Worm (Caenorhabditis elegans): ENCODE data around the gene D1025.10.
A peak's percentile ranks its signal among the peaks of the same experiment; 100 is the strongest.

Gene D1025.10

ce11 chrX:14557352-14557935 lies 40.8 kb downstream of the D1025.10 start (continued):
- no peak for TF ChIP-seq C38D4.7 (GFP tag; optimal IDR thresholded peaks at IDR 0.05)
- no peak for TF ChIP-seq tbx-7 (tag; optimal IDR thresholded peaks at IDR 0.05)
- no peak for TF ChIP-seq hlh-13 (GFP tag; optimal IDR thresholded peaks at IDR 0.05)
- TF ChIP-seq nhr-232 (tag; optimal IDR thresholded peaks at IDR 0.05): no peak
- no peak for TF ChIP-seq lin-11 (tag; optimal IDR thresholded peaks at IDR 0.05)
- peak; percentile 45 for TF ChIP-seq ceh-31 (tag; optimal IDR thresholded peaks at IDR 0.05)
- no peak for TF ChIP-seq ceh-6 (GFP tag; optimal IDR thresholded peaks at IDR 0.05)
- TF ChIP-seq K02D7.2 (tag; optimal IDR thresholded peaks at IDR 0.05): no peak
- no peak for TF ChIP-seq ama-1 (optimal IDR thresholded peaks at IDR 0.05)
- TF ChIP-seq pqm-1 (tag; optimal IDR thresholded peaks at IDR 0.05): no peak
- TF ChIP-seq ztf-16 (tag; optimal IDR thresholded peaks at IDR 0.05): no peak
- TF ChIP-seq hlh-6 (tag; optimal IDR thresholded peaks at IDR 0.05): peak; percentile 52
- TF ChIP-seq ceh-14 (tag; optimal IDR thresholded peaks at IDR 0.05): peak; percentile 4
- no peak for TF ChIP-seq che-1 (tag; optimal IDR thresholded peaks at IDR 0.05)
- TF ChIP-seq pag-3 (tag; optimal IDR thresholded peaks at IDR 0.05; ENCODE audit: borderline replicate concordance): no peak
- no peak for TF ChIP-seq ceh-9 (tag; optimal IDR thresholded peaks at IDR 0.05)
- TF ChIP-seq ceh-19 (GFP tag; optimal IDR thresholded peaks at IDR 0.05): no peak
- no peak for TF ChIP-seq sdc-2 (tag; optimal IDR thresholded peaks at IDR 0.05)
- no peak for TF ChIP-seq hlh-15 (tag; optimal IDR thresholded peaks at IDR 0.05)
- TF ChIP-seq elt-2 (tag; optimal IDR thresholded peaks at IDR 0.05): no peak
- TF ChIP-seq hlh-8 (tag; optimal IDR thresholded peaks at IDR 0.05): no peak
- TF ChIP-seq ets-4 (tag; optimal IDR thresholded peaks at IDR 0.05): no peak
- no peak for TF ChIP-seq hlh-30 (tag; optimal IDR thresholded peaks at IDR 0.05; ENCODE audit: insufficient read depth)
- TF ChIP-seq tbx-2 (tag; optimal IDR thresholded peaks at IDR 0.05): peak; percentile 53
- TF ChIP-seq odd-2 (tag; optimal IDR thresholded peaks at IDR 0.05): no peak
- TF ChIP-seq ceh-18 (tag; optimal IDR thresholded peaks at IDR 0.05): peak; percentile 82
- TF ChIP-seq dmd-4 (tag; optimal IDR thresholded peaks at IDR 0.05; ENCODE audit: borderline replicate concordance): no peak

- TF ChIP-seq ceh-14 (tag; optimal IDR thresholded peaks at IDR 0.05) (no peak), hlh-6 (tag; optimal IDR thresholded peaks at IDR 0.05) (no peak), ceh-45 (GFP tag; IDR thresholded peaks at IDR 0.05) (no peak)
These were observed 41.4 kb downstream of the D1025.10 start, which contains the start of gene nhr-3 for ce11 chrX:14557936-14558554. nhr-3 (plus strand) TSS chrX:14558504.

ce11 chrX:14559084-14559483 lies 42.4 kb downstream of the D1025.10 start:
- TF ChIP-seq T23F11.4 (GFP tag; optimal IDR thresholded peaks at IDR 0.05) (no peak), hlh-8 (tag; optimal IDR thresholded peaks at IDR 0.05) (no peak), unc-55 (GFP tag; optimal IDR thresholded peaks at IDR 0.05) (no peak), ref-2 (tag; optimal IDR thresholded peaks at IDR 0.05) (no peak), hlh-15 (tag; optimal IDR thresholded peaks at IDR 0.05) (no peak), nfya-1 (tag; optimal IDR thresholded peaks at IDR 0.05) (peak; percentile 4), dve-1 (tag; optimal IDR thresholded peaks at IDR 0.05) (no peak)

- TF ChIP-seq zip-5 (tag; optimal IDR thresholded peaks at IDR 0.05) (no peak), unc-3 (GFP tag; conservative IDR thresholded peaks at IDR 0.05) (no peak), unc-3 (tag; optimal IDR thresholded peaks at IDR 0.05) (peak; percentile 49), unc-42 (tag; optimal IDR thresholded peaks at IDR 0.05) (peak; percentile 75)
These were observed 43.0 kb downstream of the D1025.10 start for ce11 chrX:14559519-14560296.

Measured in whole organism, late embryonic.